Fruit fly (Drosophila melanogaster) whole organism, prepupa: Measurements from ENCODE around the gene rho-5.

ENCODE experiments used
- CG31627 ChIP-seq: fragments of 200-800 bp; sonication (Bioruptor generic); optimal IDR thresholded peaks from 3 replicates; lab custom pipeline; 2016; ENCODE audit warnings: missing biosample characterization, missing genetic modification characterization
- CG6808 ChIP-seq: fragments of 200-800 bp; sonication (Bioruptor generic); optimal IDR thresholded peaks from 3 replicates; lab custom pipeline; 2017; ENCODE audit warnings: missing biosample characterization, missing genetic modification characterization, mild to moderate bottlenecking, moderate library complexity, missing genetic modification reagents
- CG6854 ChIP-seq: fragments of 200-800 bp; sonication (Bioruptor generic); optimal IDR thresholded peaks from 2 replicates; lab custom pipeline; 2017; ENCODE audit warnings: missing biosample characterization, mild to moderate bottlenecking, missing genetic modification characterization
- Eip93F ChIP-seq: fragments of 200-800 bp; sonication (Bioruptor generic); optimal IDR thresholded peaks from 2 replicates; lab custom pipeline; 2016; ENCODE audit warnings: missing biosample characterization, mild to moderate bottlenecking, missing genetic modification characterization
- Hr4 ChIP-seq: fragments of 200-800 bp; sonication (Bioruptor generic); optimal IDR thresholded peaks from 3 replicates; lab custom pipeline; 2016; ENCODE audit warnings: missing biosample characterization, missing genetic modification characterization
- Met ChIP-seq: fragments of 200-800 bp; sonication (Bioruptor generic); optimal IDR thresholded peaks from 3 replicates; lab custom pipeline; 2016; ENCODE audit warnings: missing biosample characterization, missing genetic modification characterization
- OdsH ChIP-seq: fragments of 200-800 bp; sonication (Bioruptor generic); optimal IDR thresholded peaks from 3 replicates; lab custom pipeline; 2016; ENCODE audit warnings: missing biosample characterization, missing genetic modification characterization
- dsx ChIP-seq: fragments of 200-800 bp; optimal IDR thresholded peaks from 3 replicates; lab custom pipeline; 2019; ENCODE audit warnings: missing biosample characterization, mild to moderate bottlenecking, missing genetic modification characterization, moderate library complexity; ENCODE audit not compliant: poor library complexity, severe bottlenecking
- spab ChIP-seq: fragments of 200-800 bp; sonication (Bioruptor generic); optimal IDR thresholded peaks from 2 replicates; lab custom pipeline; 2017; ENCODE audit warnings: missing biosample characterization, mild to moderate bottlenecking, missing genetic modification characterization, missing genetic modification reagents
- ss ChIP-seq, 2 experiments: fragments of 200-800 bp; sonication (Bioruptor generic); optimal IDR thresholded peaks; 2 replicates in 1 of 2; 3 replicates in 1 of 2; lab custom pipeline; 2017 to 2018; ENCODE audit warnings: mild to moderate bottlenecking in 2 of 2, missing biosample characterization in 2 of 2, missing genetic modification characterization in 2 of 2, moderate library complexity in 1 of 2

dm6 chr2L:10322773-10323487, 50.8 kb downstream of the rho-5 start, which contains the start of gene CG5381:
- TF ChIP-seq CG31627 (GFP tag; lab: Kevin White, UChicago) = no peak
- no peak for TF ChIP-seq Met (GFP tag; lab: Kevin White, UChicago)
- no peak for TF ChIP-seq CG6808 (GFP tag; lab: Kevin White, UChicago)
- TF ChIP-seq Eip93F (GFP tag; lab: Kevin White, UChicago) = no peak
- no peak for TF ChIP-seq dsx
- TF ChIP-seq CG6854 (GFP tag; lab: Kevin White, UChicago) = no peak
- no peak for TF ChIP-seq OdsH (GFP tag; lab: Kevin White, UChicago)
- TF ChIP-seq spab = no peak
- TF ChIP-seq Hr4 (GFP tag; lab: Kevin White, UChicago) = no peak
- TF ChIP-seq ss (GFP tag; optimal IDR thresholded peaks at IDR 0.05; lab: Kevin White, UChicago) = no peak
